Fruit fly (Drosophila melanogaster) whole organism, prepupa: ENCODE data around the gene CG33689.

Experiments
- Blimp-1 ChIP-seq: fragments of 200-800 bp; sonication (Bioruptor generic); optimal IDR thresholded peaks from 3 replicates; lab custom pipeline; 2017; ENCODE audit warnings: missing biosample characterization, missing genetic modification characterization, mild to moderate bottlenecking, moderate library complexity, missing genetic modification reagents
- CG10631 ChIP-seq: fragments of 200-800 bp; sonication (Bioruptor generic); optimal IDR thresholded peaks from 2 replicates; lab custom pipeline; 2016; ENCODE audit warnings: missing biosample characterization, missing genetic modification characterization
- CG10669 ChIP-seq: fragments of 200-800 bp; sonication (Bioruptor generic); optimal IDR thresholded peaks from 3 replicates; lab custom pipeline; 2018; ENCODE audit warnings: missing biosample characterization, mild to moderate bottlenecking, missing genetic modification characterization, moderate library complexity
- CG11294 ChIP-seq: fragments of 200-800 bp; sonication (Bioruptor generic); IDR thresholded peaks from 2 replicates; pipeline ENCODE4 v1.3.6; 2022; ENCODE audit warnings: missing biosample characterization, missing genetic modification characterization
- CG15336 ChIP-seq: fragments of 200-800 bp; sonication (Bioruptor generic); IDR thresholded peaks from 2 replicates; pipeline ENCODE4 v1.3.6; 2022; ENCODE audit warnings: missing biosample characterization, missing genetic modification characterization
- CG16779 ChIP-seq: fragments of 200-800 bp; sonication (Bioruptor generic); optimal IDR thresholded peaks from 3 replicates; lab custom pipeline; 2017; ENCODE audit warnings: missing biosample characterization, mild to moderate bottlenecking, missing genetic modification characterization
- CG3032 ChIP-seq: fragments of 200-800 bp; optimal IDR thresholded peaks from 2 replicates; lab custom pipeline; 2019; ENCODE audit warnings: missing biosample characterization, mild to moderate bottlenecking, missing genetic modification characterization, moderate library complexity
- CG31627 ChIP-seq: fragments of 200-800 bp; sonication (Bioruptor generic); optimal IDR thresholded peaks from 3 replicates; lab custom pipeline; 2016; ENCODE audit warnings: missing biosample characterization, missing genetic modification characterization
- CG32006 ChIP-seq: fragments of 200-800 bp; sonication (Bioruptor generic); optimal IDR thresholded peaks from 3 replicates; lab custom pipeline; 2017; ENCODE audit warnings: missing biosample characterization, mild to moderate bottlenecking, missing genetic modification characterization
- CG34406 ChIP-seq: fragments of 200-800 bp; sonication (Bioruptor generic); optimal IDR thresholded peaks from 3 replicates; lab custom pipeline; 2016; ENCODE audit warnings: missing biosample characterization, missing genetic modification characterization
- CG3919 ChIP-seq: fragments of 200-800 bp; sonication (Bioruptor generic); optimal IDR thresholded peaks from 3 replicates; lab custom pipeline; 2016; ENCODE audit warnings: missing biosample characterization, missing genetic modification characterization
- CG6792 ChIP-seq: fragments of 200-800 bp; sonication (Bioruptor generic); optimal IDR thresholded peaks from 3 replicates; lab custom pipeline; 2016; ENCODE audit warnings: missing biosample characterization, missing genetic modification characterization
- CG6808 ChIP-seq: fragments of 200-800 bp; sonication (Bioruptor generic); optimal IDR thresholded peaks from 3 replicates; lab custom pipeline; 2017; ENCODE audit warnings: missing biosample characterization, missing genetic modification characterization, mild to moderate bottlenecking, moderate library complexity, missing genetic modification reagents
- CG6854 ChIP-seq: fragments of 200-800 bp; sonication (Bioruptor generic); optimal IDR thresholded peaks from 2 replicates; lab custom pipeline; 2017; ENCODE audit warnings: missing biosample characterization, mild to moderate bottlenecking, missing genetic modification characterization
- CG7368 ChIP-seq: fragments of 200-800 bp; sonication (Bioruptor generic); optimal IDR thresholded peaks from 3 replicates; lab custom pipeline; 2016; ENCODE audit warnings: missing biosample characterization, missing genetic modification characterization
- CG8119 ChIP-seq: fragments of 200-800 bp; sonication (Bioruptor generic); IDR thresholded peaks from 3 replicates; pipeline ENCODE4 v1.3.6; 2022; ENCODE audit warnings: missing biosample characterization, missing genetic modification characterization
- CG8632 ChIP-seq: fragments of 200-800 bp; sonication (Bioruptor generic); optimal IDR thresholded peaks from 3 replicates; lab custom pipeline; 2016; ENCODE audit warnings: missing biosample characterization, missing genetic modification characterization
- CG9139 ChIP-seq: fragments of 200-800 bp; sonication (Bioruptor generic); optimal IDR thresholded peaks from 3 replicates; lab custom pipeline; 2017; ENCODE audit warnings: missing biosample characterization, mild to moderate bottlenecking, missing genetic modification characterization
- Eip75B ChIP-seq: fragments of 200-800 bp; sonication (Bioruptor generic); optimal IDR thresholded peaks from 3 replicates; lab custom pipeline; 2016; ENCODE audit warnings: missing biosample characterization, missing genetic modification characterization
- Eip78C ChIP-seq: fragments of 200-800 bp; sonication (Bioruptor generic); peaks from one replicate; lab custom pipeline; 2016; ENCODE audit warnings: missing biosample characterization, missing genetic modification characterization
- Eip93F ChIP-seq: fragments of 200-800 bp; sonication (Bioruptor generic); optimal IDR thresholded peaks from 2 replicates; lab custom pipeline; 2016; ENCODE audit warnings: missing biosample characterization, mild to moderate bottlenecking, missing genetic modification characterization
- Ets96B ChIP-seq: fragments of 200-800 bp; optimal IDR thresholded peaks from 2 replicates; lab custom pipeline; 2019; ENCODE audit warnings: missing biosample characterization, mild to moderate bottlenecking, missing genetic modification characterization, moderate library complexity
- Gug ChIP-seq: fragments of 200-800 bp; sonication (Bioruptor generic); IDR thresholded peaks from 2 replicates; pipeline ENCODE4 v1.3.6; 2022; ENCODE audit warnings: missing biosample characterization, missing genetic modification characterization
- Hr4 ChIP-seq: fragments of 200-800 bp; sonication (Bioruptor generic); optimal IDR thresholded peaks from 3 replicates; lab custom pipeline; 2016; ENCODE audit warnings: missing biosample characterization, missing genetic modification characterization
- Lpt ChIP-seq: fragments of 200-800 bp; sonication (Bioruptor generic); optimal IDR thresholded peaks from 3 replicates; lab custom pipeline; 2016; ENCODE audit warnings: missing biosample characterization, missing genetic modification characterization
- Met ChIP-seq: fragments of 200-800 bp; sonication (Bioruptor generic); optimal IDR thresholded peaks from 3 replicates; lab custom pipeline; 2016; ENCODE audit warnings: missing biosample characterization, missing genetic modification characterization
- OdsH ChIP-seq: fragments of 200-800 bp; sonication (Bioruptor generic); optimal IDR thresholded peaks from 3 replicates; lab custom pipeline; 2016; ENCODE audit warnings: missing biosample characterization, missing genetic modification characterization
- Smox ChIP-seq: fragments of 200-800 bp; sonication (Bioruptor generic); optimal IDR thresholded peaks from 3 replicates; lab custom pipeline; 2016; ENCODE audit warnings: missing biosample characterization, missing genetic modification characterization
- Sox102F ChIP-seq: fragments of 200-800 bp; sonication (Bioruptor generic); optimal IDR thresholded peaks from 2 replicates; lab custom pipeline; 2016; ENCODE audit warnings: missing biosample characterization, mild to moderate bottlenecking, missing genetic modification characterization
- Sox14 ChIP-seq: fragments of 200-800 bp; sonication (Bioruptor generic); optimal IDR thresholded peaks from 3 replicates; lab custom pipeline; 2016; ENCODE audit warnings: missing biosample characterization, missing genetic modification characterization
- acj6 ChIP-seq: fragments of 200-800 bp; sonication (Bioruptor generic); optimal IDR thresholded peaks from 3 replicates; lab custom pipeline; 2016; ENCODE audit warnings: missing biosample characterization, missing genetic modification characterization
- cyc ChIP-seq: fragments of 200-800 bp; sonication (Bioruptor generic); optimal IDR thresholded peaks from 3 replicates; lab custom pipeline; 2016; ENCODE audit warnings: missing biosample characterization, missing genetic modification characterization
- dsx ChIP-seq: fragments of 200-800 bp; optimal IDR thresholded peaks from 3 replicates; lab custom pipeline; 2019; ENCODE audit warnings: missing biosample characterization, mild to moderate bottlenecking, missing genetic modification characterization, moderate library complexity; ENCODE audit not compliant: poor library complexity, severe bottlenecking
- eg ChIP-seq: fragments of 200-800 bp; sonication (Bioruptor generic); IDR thresholded peaks from 3 replicates; pipeline ENCODE4 v1.3.6; 2022; ENCODE audit warnings: missing biosample characterization, missing genetic modification characterization
- esn ChIP-seq: fragments of 200-800 bp; sonication (Bioruptor generic); optimal IDR thresholded peaks from 2 replicates; lab custom pipeline; 2016; ENCODE audit warnings: missing biosample characterization, mild to moderate bottlenecking, missing genetic modification characterization, moderate library complexity
- fd59A ChIP-seq: fragments of 200-800 bp; sonication (Bioruptor generic); optimal IDR thresholded peaks from 2 replicates; lab custom pipeline; 2017; ENCODE audit warnings: missing biosample characterization, mild to moderate bottlenecking, missing genetic modification characterization, missing genetic modification reagents
- fd85E ChIP-seq: fragments of 200-800 bp; sonication (Bioruptor generic); optimal IDR thresholded peaks from 3 replicates; lab custom pipeline; 2016; ENCODE audit warnings: missing biosample characterization, missing genetic modification characterization
- fkh ChIP-seq: fragments of 200-800 bp; sonication (Bioruptor generic); optimal IDR thresholded peaks from 3 replicates; lab custom pipeline; 2017; ENCODE audit warnings: missing biosample characterization, mild to moderate bottlenecking, missing genetic modification characterization, moderate library complexity
- lz ChIP-seq: fragments of 200-800 bp; sonication (Bioruptor generic); optimal IDR thresholded peaks from 3 replicates; lab custom pipeline; 2016; ENCODE audit warnings: missing biosample characterization, missing genetic modification characterization
- net ChIP-seq: fragments of 200-800 bp; sonication (Bioruptor generic); optimal IDR thresholded peaks from 3 replicates; lab custom pipeline; 2016; ENCODE audit warnings: missing biosample characterization, missing genetic modification characterization
- salr ChIP-seq, 2 experiments: fragments of 200-800 bp; sonication (Bioruptor generic); optimal IDR thresholded peaks; 3 replicates each; lab custom pipeline; 2016 to 2018; ENCODE audit warnings: missing biosample characterization in 2 of 2, missing genetic modification characterization in 2 of 2, mild to moderate bottlenecking in 1 of 2
- spab ChIP-seq: fragments of 200-800 bp; sonication (Bioruptor generic); optimal IDR thresholded peaks from 2 replicates; lab custom pipeline; 2017; ENCODE audit warnings: missing biosample characterization, mild to moderate bottlenecking, missing genetic modification characterization, missing genetic modification reagents
- ss ChIP-seq, 2 experiments: fragments of 200-800 bp; sonication (Bioruptor generic); optimal IDR thresholded peaks; 2 replicates in 1 of 2; 3 replicates in 1 of 2; lab custom pipeline; 2017 to 2018; ENCODE audit warnings: mild to moderate bottlenecking in 2 of 2, missing biosample characterization in 2 of 2, missing genetic modification characterization in 2 of 2, moderate library complexity in 1 of 2
- svp ChIP-seq: fragments of 200-800 bp; sonication (Bioruptor generic); peaks from one replicate; lab custom pipeline; 2016; ENCODE audit warnings: missing biosample characterization, missing genetic modification characterization
- vri ChIP-seq: fragments of 200-800 bp; sonication (Bioruptor generic); optimal IDR thresholded peaks from 3 replicates; lab custom pipeline; 2016; ENCODE audit warnings: missing biosample characterization, mild to moderate bottlenecking, missing genetic modification characterization

CG33689 gene

dm6 chr3L:16193851-16194709 lies 5.9 kb upstream of the CG33689 start (continued):
- peak; percentile 75 for TF ChIP-seq spab
- TF ChIP-seq Lpt = peak; percentile 60
- TF ChIP-seq Eip78C (GFP tag; lab: Kevin White, UChicago) = peak; percentile 88
- TF ChIP-seq eg (GFP tag; lab: Robert Waterston, UW) = peak; percentile 62; the same call in 2 of the 3 replicates
- TF ChIP-seq CG9139 (GFP tag; lab: Kevin White, UChicago) = peak; percentile 83
- peak; percentile 67 for TF ChIP-seq CG7368 (GFP tag; lab: Kevin White, UChicago)
- no peak for TF ChIP-seq CG11294 (GFP tag; lab: Robert Waterston, UW)
- TF ChIP-seq CG32006 = peak; percentile 52
- peak; percentile 53; the same call in 1 of the 3 replicates for TF ChIP-seq CG8119 (GFP tag; lab: Robert Waterston, UW)
- TF ChIP-seq lz (GFP tag; lab: Kevin White, UChicago) = peak; percentile 44
- TF ChIP-seq CG8632 (GFP tag; lab: Kevin White, UChicago) = peak; percentile 71
- TF ChIP-seq CG15336 (GFP tag; lab: Robert Waterston, UW) = peak; percentile 45; the same call in 1 of the 2 replicates
- TF ChIP-seq CG6808 (GFP tag; lab: Kevin White, UChicago) = peak; percentile 73
- peak; percentile 22 for TF ChIP-seq Hr4 (GFP tag; lab: Kevin White, UChicago)
- TF ChIP-seq Blimp-1 (GFP tag; lab: Kevin White, UChicago) = peak; percentile 37
- peak; percentile 59 for TF ChIP-seq Sox14 (GFP tag; lab: Kevin White, UChicago)
- TF ChIP-seq CG16779 (tag; lab: Kevin White, UChicago) = peak; percentile 47
- peak; percentile 75 for TF ChIP-seq CG10669 (GFP tag; lab: Kevin White, UChicago)
- TF ChIP-seq svp (GFP tag; lab: Kevin White, UChicago) = peak; percentile 98
- peak; percentile 85 for TF ChIP-seq vri (GFP tag; lab: Kevin White, UChicago)
- peak; percentile 27 to 71 for TF ChIP-seq salr (GFP tag; optimal IDR thresholded peaks at IDR 0.05; lab: Kevin White, UChicago)
- peak; percentile 60 for TF ChIP-seq esn (GFP tag; lab: Kevin White, UChicago)

- TF ChIP-seq Sox102F (GFP tag; lab: Kevin White, UChicago) = peak; percentile 74
- peak; percentile 97 for TF ChIP-seq svp (GFP tag; lab: Kevin White, UChicago)
- peak; percentile 71 to 80 for TF ChIP-seq ss (GFP tag; optimal IDR thresholded peaks at IDR 0.05; lab: Kevin White, UChicago)
- peak; percentile 48 for TF ChIP-seq CG6792 (GFP tag; lab: Kevin White, UChicago)
- TF ChIP-seq Ets96B = no peak
- TF ChIP-seq Met (GFP tag; lab: Kevin White, UChicago) = peak; percentile 87
- TF ChIP-seq Smox (GFP tag; lab: Kevin White, UChicago) = peak; percentile 60
- TF ChIP-seq CG8632 (GFP tag; lab: Kevin White, UChicago) = peak; percentile 11
- TF ChIP-seq fd59A (GFP tag; lab: Kevin White, UChicago) = no peak
- TF ChIP-seq cyc = peak; percentile 1
- TF ChIP-seq acj6 (GFP tag; lab: Kevin White, UChicago) = peak; percentile 7
- peak; percentile 43 for TF ChIP-seq CG16779 (tag; lab: Kevin White, UChicago)
- no peak for TF ChIP-seq CG3032 (tag; lab: Kevin White, UChicago)
- 0 out of 2 replicates have a peak, but pooled peaks have one; percentile 16 for TF ChIP-seq Gug (GFP tag; lab: Robert Waterston, UW)
- TF ChIP-seq CG34406 = peak; percentile 31
- peak; percentile 16 for TF ChIP-seq CG10669 (GFP tag; lab: Kevin White, UChicago)
- TF ChIP-seq CG9139 (GFP tag; lab: Kevin White, UChicago) = peak; percentile 41
- no peak for TF ChIP-seq CG31627
- TF ChIP-seq Lpt = peak; percentile 68
- no peak for TF ChIP-seq fkh (GFP tag; lab: Kevin White, UChicago)
- TF ChIP-seq Eip75B (GFP tag; lab: Kevin White, UChicago) = peak; percentile 66
- peak; percentile 32 for TF ChIP-seq net
- TF ChIP-seq CG6854 (GFP tag; lab: Kevin White, UChicago) = peak; percentile 88
- TF ChIP-seq esn (GFP tag; lab: Kevin White, UChicago) = peak; percentile 60
- no peak; the same call in 2 of the 3 replicates for TF ChIP-seq CG8119 (GFP tag; lab: Robert Waterston, UW)
- TF ChIP-seq Eip93F (GFP tag; lab: Kevin White, UChicago) = peak; percentile 88
- peak; percentile 40 for TF ChIP-seq CG3919
- peak; percentile 88 for TF ChIP-seq vri (GFP tag; lab: Kevin White, UChicago)
- TF ChIP-seq CG6808 (GFP tag; lab: Kevin White, UChicago) = peak; percentile 62
- no peak for TF ChIP-seq dsx (GFP tag; lab: Kevin White, UChicago)
- peak; percentile 73 for TF ChIP-seq Blimp-1 (GFP tag; lab: Kevin White, UChicago)
- TF ChIP-seq fd85E (GFP tag; lab: Kevin White, UChicago) = peak; percentile 38
- TF ChIP-seq CG10631 (GFP tag; lab: Kevin White, UChicago) = peak; percentile 9
- no peak for TF ChIP-seq OdsH (GFP tag; lab: Kevin White, UChicago)
- TF ChIP-seq Hr4 (GFP tag; lab: Kevin White, UChicago) = no peak
These were observed 4.5 kb upstream of the CG33689 start for dm6 chr3L:16195476-16195958.
